Worm (Caenorhabditis elegans): Measurements from ENCODE around the gene F02C12.1.

- TF ChIP-seq scrt-1 (GFP tag; IDR thresholded peaks at IDR 0.05) (no peak), pes-1 (GFP tag; IDR thresholded peaks at IDR 0.05) (no peak), F13C5.2 (tag; optimal IDR thresholded peaks at IDR 0.05) (no peak), aly-1 (tag; optimal IDR thresholded peaks at IDR 0.05) (no peak), B0310.2 (tag; optimal IDR thresholded peaks at IDR 0.05) (no peak), flt-1 (GFP tag; IDR thresholded peaks at IDR 0.05) (no peak), ama-1 (optimal IDR thresholded peaks at IDR 0.05) (no peak), hmg-4 (GFP tag; optimal IDR thresholded peaks at IDR 0.05) (no peak)
These were observed 2.7 kb upstream of the F02C12.1 start, which contains the start of gene F02C12.2 for ce11 chrX:13399221-13399620.
